Worm (Caenorhabditis elegans): ENCODE measurements around the gene irld-67.

irld-67 gene

DNA sequence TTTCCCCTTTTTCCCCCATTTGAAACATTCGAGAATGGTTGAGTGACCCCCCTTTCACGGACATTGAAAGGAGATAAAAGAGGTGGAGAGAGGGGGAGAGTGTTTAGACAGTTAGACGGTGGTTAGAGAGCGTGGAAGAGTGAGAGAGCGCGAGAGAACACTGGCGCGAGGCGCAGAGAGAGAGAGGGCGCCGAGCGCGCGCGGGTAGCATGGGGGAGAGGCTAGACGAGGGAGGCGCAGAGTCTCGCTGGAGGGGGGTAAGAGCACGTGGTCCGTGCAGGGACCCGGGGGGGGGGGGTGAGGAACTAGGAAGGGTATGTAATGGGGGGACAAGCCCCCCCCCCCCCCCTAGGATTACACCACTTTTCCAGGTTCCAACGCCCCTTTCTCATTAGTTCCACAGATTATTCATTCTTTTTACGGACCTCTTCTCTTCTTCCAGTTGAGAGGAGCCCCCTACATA is 39.7 kb upstream of the irld-67 start (continued):
- TF ChIP-seq lin-35 (GFP tag; optimal IDR thresholded peaks at IDR 0.05) (peak in 1 of 3 experiments; percentile 83), dpff-1 (tag; optimal IDR thresholded peaks at IDR 0.05) (peak; percentile 87), hsf-1 (GFP tag; IDR thresholded peaks at IDR 0.05) (peak; percentile 83), nhr-80 (tag; optimal IDR thresholded peaks at IDR 0.05) (peak; percentile 23), let-526 (GFP tag; IDR thresholded peaks at IDR 0.05) (peak; percentile 92), D2030.7 (GFP tag; IDR thresholded peaks at IDR 0.05) (no peak), attf-3 (GFP tag; conservative IDR thresholded peaks at IDR 0.05) (0 out of 2 replicates have a peak, but pooled peaks have one; percentile 30), ztf-25 (GFP tag; IDR thresholded peaks at IDR 0.05) (no peak), ceh-58 (GFP tag; IDR thresholded peaks at IDR 0.05) (no peak), let-607 (tag; optimal IDR thresholded peaks at IDR 0.05) (peak in 1 of 2 experiments; percentile 9), efl-1 (GFP tag; optimal IDR thresholded peaks at IDR 0.05) (no peak), F10E7.11 (tag; optimal IDR thresholded peaks at IDR 0.05) (peak; percentile 62), aptf-3 (GFP tag; IDR thresholded peaks at IDR 0.05) (0 out of 2 replicates have a peak, but pooled peaks have one; percentile 16), dox-1 (GFP tag; IDR thresholded peaks at IDR 0.05) (peak; percentile 91), lin-54 (GFP tag; optimal IDR thresholded peaks at IDR 0.05) (peak; percentile 70), pha-4 (tag; optimal IDR thresholded peaks at IDR 0.05) (peak; percentile 88), hlh-12 (tag; optimal IDR thresholded peaks at IDR 0.05) (no peak), hmg-20 (GFP tag; IDR thresholded peaks at IDR 0.05) (peak; percentile 54; the same call in 1 of the 2 replicates), attf-5 (GFP tag; optimal IDR thresholded peaks at IDR 0.05) (peak; percentile 74), nhr-27 (tag; optimal IDR thresholded peaks at IDR 0.05) (no peak), him-1 (tag; optimal IDR thresholded peaks at IDR 0.05) (no peak), mxl-1 (tag; optimal IDR thresholded peaks at IDR 0.05) (no peak), ztf-3 (GFP tag; optimal IDR thresholded peaks at IDR 0.05) (peak; percentile 88), K11D2.4 (GFP tag; IDR thresholded peaks at IDR 0.05) (peak; percentile 97), Y53F4B.3 (GFP tag; IDR thresholded peaks at IDR 0.05) (no peak), F52B5.7 (tag; optimal IDR thresholded peaks at IDR 0.05) (peak; percentile 81), F57A8.1 (GFP tag; optimal IDR thresholded peaks at IDR 0.05) (no peak), snpc-1.3 (tag; optimal IDR thresholded peaks at IDR 0.05; ENCODE audit: insufficient read depth) (no peak), F22D6.2 (tag; optimal IDR thresholded peaks at IDR 0.05) (peak; percentile 46), egl-18 (GFP tag; IDR thresholded peaks at IDR 0.05) (peak; percentile 91), F37B4.10 (GFP tag; IDR thresholded peaks at IDR 0.05) (0 out of 2 replicates have a peak, but pooled peaks have one; percentile 27), cebp-2 (GFP tag; IDR thresholded peaks at IDR 0.05) (peak; percentile 78; the same call in 1 of the 2 replicates), madf-3 (GFP tag; IDR thresholded peaks at IDR 0.05) (peak; percentile 83; the same call in 1 of the 2 replicates), B0035.1 (tag; optimal IDR thresholded peaks at IDR 0.05) (no peak), lsy-27 (tag; optimal IDR thresholded peaks at IDR 0.05; ENCODE audit: borderline replicate concordance, insufficient read depth) (no peak), rec-8 (tag; optimal IDR thresholded peaks at IDR 0.05) (no peak), K12H6.12 (tag; optimal IDR thresholded peaks at IDR 0.05) (peak; percentile 93), bed-1 (GFP tag; IDR thresholded peaks at IDR 0.05) (no peak), ztf-26 (tag; optimal IDR thresholded peaks at IDR 0.05) (peak; percentile 97), nhr-179 (tag; optimal IDR thresholded peaks at IDR 0.05) (no peak), madf-6 (GFP tag; IDR thresholded peaks at IDR 0.05) (peak; percentile 47; the same call in 1 of the 2 replicates), nfya-1 (tag; optimal IDR thresholded peaks at IDR 0.05; ENCODE audit: borderline replicate concordance, insufficient read depth) (no peak), pbrm-1 (GFP tag; IDR thresholded peaks at IDR 0.05) (peak; percentile 97), snpc-3.4 (tag; optimal IDR thresholded peaks at IDR 0.05) (no peak), hlh-26 (GFP tag; conservative IDR thresholded peaks at IDR 0.05) (no peak), Y67H2A.10 (GFP tag; conservative IDR thresholded peaks at IDR 0.05) (peak; percentile 59; the same call in 1 of the 2 replicates), zfh-2 (GFP tag; conservative IDR thresholded peaks at IDR 0.05) (peak; percentile 100)

Measured in whole organism, young adult.